Worm (Caenorhabditis elegans) whole organism, late embryonic: ENCODE results near the gene col-97.

Experiments used
- F13H6.1 ChIP-seq: sonication (generic microtip); optimal IDR thresholded peaks from 2 replicates; lab custom pipeline; 2016; ENCODE audit warnings: missing genetic modification characterization, missing compliant biosample characterization
- K02D7.2 ChIP-seq: sonication (generic microtip); optimal IDR thresholded peaks from 2 replicates; lab custom pipeline; 2017; ENCODE audit warnings: mild to moderate bottlenecking, missing genetic modification characterization, missing compliant biosample characterization
- ceh-30 ChIP-seq: fragments of 150-350 bp; optimal IDR thresholded peaks from 2 replicates; lab custom pipeline; 2014; ENCODE audit warnings: missing biosample characterization, missing genetic modification characterization
- ceh-9 ChIP-seq: sonication (generic microtip); optimal IDR thresholded peaks from 2 replicates; lab custom pipeline; 2016; ENCODE audit warnings: mild to moderate bottlenecking, missing genetic modification characterization, inconsistent platforms, missing compliant biosample characterization
- che-1 ChIP-seq: sonication (generic microtip); optimal IDR thresholded peaks from 2 replicates; lab custom pipeline; 2016; ENCODE audit warnings: mild to moderate bottlenecking, missing genetic modification characterization, missing compliant biosample characterization
- dve-1 ChIP-seq: sonication (generic microtip); optimal IDR thresholded peaks from 2 replicates; lab custom pipeline; 2017; ENCODE audit warnings: antibody characterized with exemption, mild to moderate bottlenecking, missing genetic modification characterization, missing compliant biosample characterization
- fkh-10 ChIP-seq: fragments of 150-350 bp; optimal IDR thresholded peaks from 2 replicates; lab custom pipeline; 2014; ENCODE audit warnings: missing biosample characterization, missing genetic modification reagents, missing genetic modification characterization
- hlh-8 ChIP-seq: sonication (generic microtip); optimal IDR thresholded peaks from 2 replicates; lab custom pipeline; 2016; ENCODE audit warnings: missing genotype, missing genetic modification characterization, missing compliant biosample characterization
- madf-2 ChIP-seq: sonication (generic microtip); optimal IDR thresholded peaks from 2 replicates; lab custom pipeline; 2017; ENCODE audit warnings: missing genetic modification characterization, missing compliant biosample characterization
- nfya-1 ChIP-seq: sonication (generic microtip); optimal IDR thresholded peaks from 2 replicates; lab custom pipeline; 2017; ENCODE audit warnings: missing genetic modification characterization, mild to moderate bottlenecking, missing compliant biosample characterization, antibody characterized with exemption, moderate library complexity
- nhr-11 ChIP-seq: fragments of 150-350 bp; optimal IDR thresholded peaks from 2 replicates; lab custom pipeline; 2014; ENCODE audit warnings: missing biosample characterization, missing genetic modification characterization
- tbx-2 ChIP-seq: sonication (generic microtip); optimal IDR thresholded peaks from 2 replicates; lab custom pipeline; 2016; ENCODE audit warnings: missing genetic modification characterization, missing compliant biosample characterization

- TF ChIP-seq nhr-11 (tag; lab: Kevin White, UChicago) (no peak), tbx-2 (tag; lab: Kevin White, UChicago) (no peak), F13H6.1 (tag; lab: Kevin White, UChicago) (no peak), che-1 (no peak), dve-1 (no peak), K02D7.2 (tag; lab: Kevin White, UChicago) (no peak), ceh-30 (tag; lab: Kevin White, UChicago) (no peak), ceh-9 (tag; lab: Kevin White, UChicago) (no peak), fkh-10 (GFP tag; lab: Kevin White, UChicago) (no peak), madf-2 (no peak), nfya-1 (tag; lab: Kevin White, UChicago) (no peak), hlh-8 (tag; lab: Kevin White, UChicago) (no peak)
These were observed 26.0 kb downstream of the col-97 start for ce11 chrIII:12967437-12968043.
